Worm (Caenorhabditis elegans) whole organism, young adult: ENCODE results near the gene fbxa-96.
A peak's percentile ranks its signal among the peaks of the same experiment; 100 is the strongest.

Source experiments
- C06A6.2 ChIP-seq: fragments of 200-800 bp; sonication (Bioruptor generic); conservative IDR thresholded peaks from 2 replicates; pipeline ENCODE4 v1.3.6; 2022; ENCODE audit warnings: missing genetic modification characterization, missing compliant biosample characterization
- F22D6.2 ChIP-seq: sonication (generic microtip); optimal IDR thresholded peaks from 2 replicates; lab custom pipeline; 2016; ENCODE audit warnings: mild to moderate bottlenecking, missing genetic modification characterization, missing compliant biosample characterization
- F39B2.1 ChIP-seq: fragments of 200-800 bp; sonication (Bioruptor generic); IDR thresholded peaks from 2 replicates; pipeline ENCODE4 v1.3.6; 2022; ENCODE audit warnings: missing genetic modification reagents, missing genetic modification characterization, missing compliant biosample characterization
- F55B11.4 ChIP-seq: sonication (generic microtip); optimal IDR thresholded peaks from 2 replicates; lab custom pipeline; 2016; ENCODE audit warnings: missing compliant biosample characterization, missing genetic modification characterization, borderline replicate concordance; ENCODE audit not compliant: insufficient read depth
- T07F8.4 ChIP-seq: sonication (generic microtip); optimal IDR thresholded peaks from 2 replicates; lab custom pipeline; 2016; ENCODE audit warnings: mild to moderate bottlenecking, missing genetic modification characterization, moderate library complexity, missing compliant biosample characterization
- T26A5.8 ChIP-seq: sonication (generic microtip); optimal IDR thresholded peaks from 2 replicates; lab custom pipeline; 2016; ENCODE audit warnings: missing genetic modification characterization, missing compliant biosample characterization
- Y56A3A.18 ChIP-seq: fragments of 200-800 bp; sonication (Bioruptor generic); IDR thresholded peaks from 2 replicates; pipeline ENCODE4 v1.3.6; 2022; ENCODE audit warnings: missing genetic modification reagents, missing genetic modification characterization, missing compliant biosample characterization
- Y79H2A.3 ChIP-seq: fragments of 200-800 bp; sonication (Bioruptor generic); conservative IDR thresholded peaks from 2 replicates; pipeline ENCODE4 v1.3.6; 2022; ENCODE audit warnings: missing genetic modification reagents, missing genetic modification characterization, missing compliant biosample characterization
- aptf-3 ChIP-seq: fragments of 200-800 bp; sonication (Bioruptor generic); IDR thresholded peaks from 2 replicates; pipeline ENCODE4 v1.3.6; 2022; ENCODE audit warnings: missing genetic modification characterization, missing compliant biosample characterization
- athp-1 ChIP-seq: sonication (generic microtip); optimal IDR thresholded peaks from 2 replicates; lab custom pipeline; 2017; ENCODE audit warnings: mild to moderate bottlenecking, missing genetic modification characterization, missing compliant biosample characterization
- attf-3 ChIP-seq: fragments of 200-800 bp; sonication (Bioruptor generic); conservative IDR thresholded peaks from 2 replicates; pipeline ENCODE4 v1.3.6; 2022; ENCODE audit warnings: missing genetic modification reagents, missing genetic modification characterization, missing compliant biosample characterization
- bed-2 ChIP-seq: fragments of 200-800 bp; sonication (Bioruptor generic); IDR thresholded peaks from 2 replicates; pipeline ENCODE4 v1.3.6; 2022; ENCODE audit warnings: missing genetic modification reagents, missing genetic modification characterization, missing compliant biosample characterization
- ceh-79 ChIP-seq: sonication (generic microtip); optimal IDR thresholded peaks from 2 replicates; lab custom pipeline; 2017; ENCODE audit warnings: mild to moderate bottlenecking, missing genetic modification characterization, missing compliant biosample characterization
- die-1 ChIP-seq: sonication (generic microtip); optimal IDR thresholded peaks from 2 replicates; lab custom pipeline; 2016; ENCODE audit warnings: missing genotype, mild to moderate bottlenecking, missing genetic modification characterization, missing compliant biosample characterization
- dox-1 ChIP-seq: fragments of 200-800 bp; sonication (Bioruptor generic); IDR thresholded peaks from 2 replicates; pipeline ENCODE4 v1.3.6; 2022; ENCODE audit warnings: missing genetic modification reagents, missing genetic modification characterization, missing compliant biosample characterization
- efl-1 ChIP-seq: fragments of 150-350 bp; optimal IDR thresholded peaks from 2 replicates; lab custom pipeline; 2014; ENCODE audit warnings: missing biosample characterization, missing genetic modification reagents, missing genetic modification characterization
- gei-17 ChIP-seq: fragments of 200-800 bp; sonication (Bioruptor generic); optimal IDR thresholded peaks from 2 replicates; lab custom pipeline; 2018; ENCODE audit warnings: mild to moderate bottlenecking, missing genetic modification characterization, missing compliant biosample characterization
- let-607 ChIP-seq, 2 experiments: fragments of 200-800 bp in 1 of 2; sonication (Bioruptor generic) in 1 of 2; sonication (generic microtip) in 1 of 2; optimal IDR thresholded peaks; 2 replicates each; lab custom pipeline; 2016 to 2018; ENCODE audit warnings: mild to moderate bottlenecking in 2 of 2, missing compliant biosample characterization in 2 of 2, missing genetic modification characterization in 2 of 2, moderate library complexity in 2 of 2, missing genotype in 1 of 2
- lin-26 ChIP-seq: fragments of 200-800 bp; sonication (Bioruptor generic); IDR thresholded peaks from 2 replicates; pipeline ENCODE4 v1.3.6; 2022; ENCODE audit warnings: missing genetic modification reagents, missing genetic modification characterization, missing compliant biosample characterization
- lsl-1 ChIP-seq: fragments of 200-800 bp; sonication (Bioruptor generic); optimal IDR thresholded peaks from 2 replicates; lab custom pipeline; 2018; ENCODE audit warnings: mild to moderate bottlenecking, missing genetic modification characterization, moderate library complexity, missing compliant biosample characterization
- mel-28 ChIP-seq: sonication (generic microtip); optimal IDR thresholded peaks from 2 replicates; lab custom pipeline; 2016; ENCODE audit warnings: borderline replicate concordance, mild to moderate bottlenecking, missing genetic modification characterization, missing compliant biosample characterization
- mxl-1 ChIP-seq: sonication (generic microtip); optimal IDR thresholded peaks from 2 replicates; lab custom pipeline; 2016; ENCODE audit warnings: missing genetic modification characterization, missing compliant biosample characterization
- nfyb-1 ChIP-seq: fragments of 200-800 bp; sonication (Bioruptor generic); IDR thresholded peaks from 2 replicates; pipeline ENCODE4 v1.3.6; 2022; ENCODE audit warnings: missing genetic modification reagents, missing genetic modification characterization, missing compliant biosample characterization
- nhr-179 ChIP-seq: sonication (generic microtip); optimal IDR thresholded peaks from 2 replicates; lab custom pipeline; 2016; ENCODE audit warnings: mild to moderate bottlenecking, missing genetic modification characterization, missing compliant biosample characterization
- nhr-80 ChIP-seq: sonication (generic microtip); optimal IDR thresholded peaks from 2 replicates; lab custom pipeline; 2016; ENCODE audit warnings: missing genetic modification characterization, missing compliant biosample characterization
- rec-8 ChIP-seq, 2 experiments: sonication (generic microtip); optimal IDR thresholded peaks; 2 replicates each; lab custom pipeline; 2016; ENCODE audit warnings: mild to moderate bottlenecking in 2 of 2, missing genetic modification characterization in 2 of 2, missing genetic modification reagents in 2 of 2, missing genotype in 2 of 2, missing biosample characterization in 1 of 2, missing compliant biosample characterization in 1 of 2, moderate library complexity in 1 of 2
- snpc-1.1 ChIP-seq: sonication (generic microtip); optimal IDR thresholded peaks from 2 replicates; lab custom pipeline; 2017; ENCODE audit warnings: missing genetic modification characterization, mild to moderate bottlenecking, missing compliant biosample characterization, antibody characterized with exemption, moderate library complexity, missing genotype, missing genetic modification reagents; ENCODE audit not compliant: insufficient read depth
- snpc-4 ChIP-seq, 5 experiments: fragments of 150-350 bp in 1 of 5; sonication (generic microtip) in 4 of 5; optimal IDR thresholded peaks; 2 replicates each; lab custom pipeline; 2014 to 2018; ENCODE audit warnings: missing genetic modification characterization in 5 of 5, missing biosample characterization in 3 of 5, antibody characterized with exemption in 2 of 5, mild to moderate bottlenecking in 2 of 5, missing compliant biosample characterization in 2 of 5, missing genotype in 2 of 5, moderate library complexity in 2 of 5, missing genetic modification reagents in 1 of 5
- somi-1 ChIP-seq: fragments of 200-800 bp; sonication (Bioruptor generic); optimal IDR thresholded peaks from 2 replicates; lab custom pipeline; 2018; ENCODE audit warnings: mild to moderate bottlenecking, missing genetic modification characterization, missing compliant biosample characterization
- sptf-2 ChIP-seq: fragments of 200-800 bp; sonication (Bioruptor generic); optimal IDR thresholded peaks from 2 replicates; lab custom pipeline; 2018; ENCODE audit warnings: mild to moderate bottlenecking, missing genetic modification characterization, missing compliant biosample characterization
- unc-130 ChIP-seq: sonication (generic microtip); optimal IDR thresholded peaks from 2 replicates; lab custom pipeline; 2016; ENCODE audit warnings: missing genetic modification reagents, missing genetic modification characterization, missing compliant biosample characterization
- ztf-26 ChIP-seq: sonication (generic microtip); optimal IDR thresholded peaks from 2 replicates; lab custom pipeline; 2017; ENCODE audit warnings: missing genetic modification characterization, missing compliant biosample characterization
- ztf-3 ChIP-seq: fragments of 200-800 bp; sonication (Bioruptor generic); optimal IDR thresholded peaks from 2 replicates; lab custom pipeline; 2018; ENCODE audit warnings: mild to moderate bottlenecking, missing genetic modification characterization, missing compliant biosample characterization
- ztf-6 ChIP-seq: fragments of 200-800 bp; sonication (Bioruptor generic); IDR thresholded peaks from 2 replicates; pipeline ENCODE4 v1.3.6; 2022; ENCODE audit warnings: missing genetic modification reagents, missing genetic modification characterization, missing compliant biosample characterization

fbxa-96 gene

DNA sequence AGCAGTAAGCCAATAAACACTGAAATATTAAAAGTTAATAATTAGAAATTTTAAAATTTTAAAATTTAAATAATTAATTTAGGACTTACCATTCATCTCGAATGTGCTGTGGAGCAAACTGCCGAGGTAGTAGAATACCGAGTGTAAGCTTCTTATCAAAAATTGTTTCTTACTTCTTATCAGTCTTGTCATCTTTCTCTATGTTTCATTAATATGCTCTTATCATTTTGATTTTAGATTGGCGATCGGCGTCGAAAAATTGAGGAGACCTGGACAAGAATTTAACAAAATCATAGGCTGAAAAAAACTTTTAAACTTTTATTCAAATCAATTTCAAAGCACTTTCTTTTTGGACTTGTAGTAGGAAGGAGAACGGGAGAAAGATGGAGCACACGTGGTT lies 37.6 kb upstream of the fbxa-96 start, which contains the start of gene F09B12.3:
Gene F09B12.3 (minus strand): TSS at position 192 of the 400 bp plus-strand sequence.
- TF ChIP-seq nhr-80 (tag; lab: Kevin White, UChicago) = peak; percentile 54
- TF ChIP-seq mel-28 (tag; lab: Kevin White, UChicago) = no peak
- TF ChIP-seq, all 124 proteins: peak for 1

DNA sequence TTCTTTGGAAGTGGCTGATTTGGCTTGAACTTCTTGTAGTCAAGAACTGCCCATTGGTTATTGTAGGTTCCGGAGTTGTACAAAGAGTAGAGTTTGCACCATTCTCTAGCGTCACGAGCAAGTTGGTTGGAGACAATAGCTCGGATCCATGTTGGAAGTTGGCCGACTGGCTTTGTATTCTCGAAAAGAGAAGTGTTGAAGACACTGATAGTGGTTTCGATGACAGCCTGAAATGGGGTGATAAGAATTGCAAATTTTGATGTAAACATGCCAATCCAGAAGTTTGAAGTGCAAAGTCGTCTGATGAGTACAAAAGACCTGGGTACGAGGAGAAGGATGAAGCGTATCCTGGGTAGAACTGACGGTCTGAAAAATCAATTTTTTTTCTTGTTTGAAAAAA lies 36.1 kb upstream of the fbxa-96 start:
- TF ChIP-seq F55B11.4 (no peak), bed-2 (GFP tag; lab: Robert Waterston, UW) (no peak), nhr-80 (tag; lab: Kevin White, UChicago) (peak; percentile 62)

ce11 chrX:15094973-15095372 lies 34.8 kb upstream of the fbxa-96 start, which contains the start of gene F09B12.7:
F09B12.7 (minus strand) TSS chrX:15095073.
- TF ChIP-seq ztf-6 (GFP tag; lab: Robert Waterston, UW) = no peak
- no peak for TF ChIP-seq mxl-1 (tag; lab: Kevin White, UChicago)
- no peak for TF ChIP-seq aptf-3 (GFP tag; lab: Robert Waterston, UW)
- no peak for TF ChIP-seq gei-17 (GFP tag; lab: Kevin White, UChicago)
- no peak for TF ChIP-seq mel-28 (tag; lab: Kevin White, UChicago)
- TF ChIP-seq sptf-2 (GFP tag; lab: Kevin White, UChicago) = no peak
- TF ChIP-seq die-1 (tag; lab: Kevin White, UChicago) = no peak
- TF ChIP-seq Y79H2A.3 = no peak
- TF ChIP-seq T26A5.8 (tag; lab: Kevin White, UChicago) = no peak
- TF ChIP-seq athp-1 = no peak
- no peak for TF ChIP-seq lsl-1 (GFP tag; lab: Kevin White, UChicago)
- no peak for TF ChIP-seq somi-1
- no peak for TF ChIP-seq let-607 (tag; optimal IDR thresholded peaks at IDR 0.05; lab: Kevin White, UChicago)
- no peak for TF ChIP-seq unc-130 (GFP tag; lab: Kevin White, UChicago)
- TF ChIP-seq T07F8.4 = no peak
- TF ChIP-seq attf-3 (GFP tag; lab: Robert Waterston, UW) = no peak
- TF ChIP-seq, all 124 proteins: peak for 0

ce11 chrX:15092775-15093386 lies 32.7 kb upstream of the fbxa-96 start:
- TF ChIP-seq snpc-1.1 (tag; lab: Kevin White, UChicago) = peak; percentile 57
- TF ChIP-seq snpc-4 (GFP tag; optimal IDR thresholded peaks at IDR 0.05; lab: Kevin White, UChicago) = peak; percentile 47
- TF ChIP-seq snpc-4 (tag; optimal IDR thresholded peaks at IDR 0.05; lab: Kevin White, UChicago) = peak in 3 of 4 experiments; percentile 20 to 87 (median 84)
- no peak for TF ChIP-seq C06A6.2 (GFP tag; lab: Robert Waterston, UW)

DNA sequence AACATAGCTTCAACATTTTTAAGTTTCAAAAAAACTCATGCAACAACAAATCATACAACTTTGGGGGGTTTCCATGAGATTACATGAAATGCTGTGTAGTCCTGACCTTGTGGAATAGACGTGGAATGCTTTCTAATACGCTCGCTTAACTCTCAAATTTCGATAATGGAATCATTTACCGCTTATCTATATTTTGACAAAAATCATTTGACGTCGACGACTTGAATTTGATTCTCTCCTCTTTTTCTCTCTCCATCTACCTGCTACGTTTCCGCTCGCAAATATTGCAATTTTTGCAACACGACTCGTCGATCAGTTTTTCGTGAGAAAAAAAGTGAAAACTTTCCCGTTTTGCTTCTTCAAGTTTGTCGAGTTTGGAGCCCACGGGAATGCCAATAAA lies 28.9 kb upstream of the fbxa-96 start, which contains the start of gene flr-4:
Gene flr-4 (plus strand): TSS at position 275 of the 400 bp plus-strand sequence.
- TF ChIP-seq nhr-80 (tag; lab: Kevin White, UChicago) = peak; percentile 78
- no peak for TF ChIP-seq ceh-79 (tag; lab: Kevin White, UChicago)

DNA sequence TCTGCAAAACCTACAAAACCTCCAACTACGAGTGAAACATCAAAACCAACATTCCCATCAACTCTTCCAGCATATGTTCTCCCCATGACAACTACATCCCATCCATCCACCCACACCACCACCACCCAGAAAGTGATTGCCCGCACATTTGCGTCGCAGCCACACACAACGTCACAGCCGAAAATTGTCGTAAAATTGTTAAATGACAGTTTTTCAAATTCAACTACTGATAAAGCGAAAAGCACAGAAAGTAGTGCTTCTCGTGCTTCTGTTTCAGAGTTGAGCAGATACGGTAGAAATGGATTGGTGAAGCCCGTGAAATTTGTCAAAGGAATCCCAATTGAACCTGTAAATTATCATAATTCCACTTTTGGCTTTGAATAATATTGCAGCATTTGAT lies 27.5 kb upstream of the fbxa-96 start:
- no peak for TF ChIP-seq unc-130 (GFP tag; lab: Kevin White, UChicago)
- peak; percentile 52 for TF ChIP-seq nhr-80 (tag; lab: Kevin White, UChicago)

- TF ChIP-seq F22D6.2 (tag; lab: Kevin White, UChicago) (no peak), lin-26 (GFP tag; lab: Robert Waterston, UW) (no peak), dox-1 (GFP tag; lab: Robert Waterston, UW) (no peak), ztf-26 (tag; lab: Kevin White, UChicago) (no peak), F39B2.1 (GFP tag; lab: Robert Waterston, UW) (no peak), bed-2 (GFP tag; lab: Robert Waterston, UW) (no peak), ztf-6 (GFP tag; lab: Robert Waterston, UW) (no peak), die-1 (tag; lab: Kevin White, UChicago) (no peak), gei-17 (GFP tag; lab: Kevin White, UChicago) (no peak), nhr-179 (tag; lab: Kevin White, UChicago) (no peak), rec-8 (tag; optimal IDR thresholded peaks at IDR 0.05; lab: Kevin White, UChicago) (no peak), efl-1 (GFP tag; lab: Kevin White, UChicago) (no peak), Y79H2A.3 (no peak), ztf-3 (GFP tag; lab: Kevin White, UChicago) (no peak), Y56A3A.18 (no peak), nfyb-1 (GFP tag; lab: Robert Waterston, UW) (no peak), somi-1 (no peak)
Measured at ce11 chrX:15084395-15084794, 24.2 kb upstream of the fbxa-96 start, which contains the start of gene F09B12.5. F09B12.5 (plus strand) TSS chrX:15084695.
